Worm (Caenorhabditis elegans): Measurements from ENCODE around the gene C13F10.7.

C13F10.7 gene

ce11 chrV:7234726-7235125 is 11.7 kb upstream of the C13F10.7 start, which contains the start of gene C05C8.5:
TSS of gene C05C8.5 (minus strand) at chrV:7234826.
- no peak for TF ChIP-seq egl-18 (GFP tag; IDR thresholded peaks at IDR 0.05)
- no peak for TF ChIP-seq attf-3 (GFP tag; conservative IDR thresholded peaks at IDR 0.05)
- TF ChIP-seq unc-130 (GFP tag; optimal IDR thresholded peaks at IDR 0.05), result no peak
- TF ChIP-seq rpc-1 (optimal IDR thresholded peaks at IDR 0.05), result no peak
- TF ChIP-seq rpc-1 (tag; optimal IDR thresholded peaks at IDR 0.05), result no peak
- no peak for TF ChIP-seq F10E7.11 (tag; optimal IDR thresholded peaks at IDR 0.05)
- TF ChIP-seq efl-1 (GFP tag; optimal IDR thresholded peaks at IDR 0.05), result no peak
- TF ChIP-seq aptf-3 (GFP tag; IDR thresholded peaks at IDR 0.05), result no peak
- TF ChIP-seq lsy-27 (tag; optimal IDR thresholded peaks at IDR 0.05; ENCODE audit: borderline replicate concordance, insufficient read depth), result no peak
- TF ChIP-seq snpc-1.3 (tag; optimal IDR thresholded peaks at IDR 0.05; ENCODE audit: insufficient read depth), result no peak
- TF ChIP-seq somi-1 (GFP tag; optimal IDR thresholded peaks at IDR 0.05), result no peak
- no peak for TF ChIP-seq ztf-6 (GFP tag; IDR thresholded peaks at IDR 0.05)
- no peak for TF ChIP-seq F49E8.2 (tag; optimal IDR thresholded peaks at IDR 0.05; ENCODE audit: insufficient read depth)
- TF ChIP-seq snpc-4 (GFP tag; optimal IDR thresholded peaks at IDR 0.05), result no peak
- TF ChIP-seq snpc-4 (tag; optimal IDR thresholded peaks at IDR 0.05), result no peak
- TF ChIP-seq tbp1 (GFP tag; optimal IDR thresholded peaks at IDR 0.05), result no peak
- TF ChIP-seq hsf-1 (GFP tag; IDR thresholded peaks at IDR 0.05), result no peak
- no peak for TF ChIP-seq sptf-2 (GFP tag; optimal IDR thresholded peaks at IDR 0.05)
- TF ChIP-seq ceh-40 (GFP tag; IDR thresholded peaks at IDR 0.05), result no peak

DNA sequence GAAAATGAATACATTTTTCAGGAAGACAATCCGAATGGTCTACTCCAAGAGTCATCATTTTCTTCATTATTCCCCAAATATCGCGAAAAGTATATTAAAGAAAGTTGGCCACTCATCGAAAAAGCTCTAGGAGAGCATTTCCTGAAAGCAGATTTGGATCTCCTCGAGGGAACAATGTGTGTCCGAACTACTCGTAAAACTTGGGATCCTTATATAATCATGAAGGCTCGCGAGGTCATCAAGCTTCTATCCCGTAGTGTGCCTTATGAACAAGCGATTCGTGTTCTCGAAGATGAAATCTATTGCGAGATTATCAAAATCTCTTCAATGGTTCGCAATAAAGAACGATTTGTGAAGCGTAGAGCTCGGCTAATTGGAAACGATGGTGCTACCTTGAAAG is 8.5 kb upstream of the C13F10.7 start:
- no peak for TF ChIP-seq F52B5.7 (tag; optimal IDR thresholded peaks at IDR 0.05)
- no peak for TF ChIP-seq F33H1.4 (GFP tag; IDR thresholded peaks at IDR 0.05)
- TF ChIP-seq him-1 (tag; optimal IDR thresholded peaks at IDR 0.05), result no peak
- TF ChIP-seq T26A5.8 (tag; optimal IDR thresholded peaks at IDR 0.05), result no peak
- no peak for TF ChIP-seq xnd-1 (tag; optimal IDR thresholded peaks at IDR 0.05)
- TF ChIP-seq ets-4 (GFP tag; optimal IDR thresholded peaks at IDR 0.05), result no peak
- no peak for TF ChIP-seq dox-1 (GFP tag; IDR thresholded peaks at IDR 0.05)
- no peak for TF ChIP-seq snpc-1.1 (tag; optimal IDR thresholded peaks at IDR 0.05; ENCODE audit: insufficient read depth)
- TF ChIP-seq F10E7.11 (tag; optimal IDR thresholded peaks at IDR 0.05), result no peak
- TF ChIP-seq nhr-90 (tag; optimal IDR thresholded peaks at IDR 0.05), result no peak
- no peak for TF ChIP-seq F49E8.2 (tag; optimal IDR thresholded peaks at IDR 0.05; ENCODE audit: insufficient read depth)

DNA sequence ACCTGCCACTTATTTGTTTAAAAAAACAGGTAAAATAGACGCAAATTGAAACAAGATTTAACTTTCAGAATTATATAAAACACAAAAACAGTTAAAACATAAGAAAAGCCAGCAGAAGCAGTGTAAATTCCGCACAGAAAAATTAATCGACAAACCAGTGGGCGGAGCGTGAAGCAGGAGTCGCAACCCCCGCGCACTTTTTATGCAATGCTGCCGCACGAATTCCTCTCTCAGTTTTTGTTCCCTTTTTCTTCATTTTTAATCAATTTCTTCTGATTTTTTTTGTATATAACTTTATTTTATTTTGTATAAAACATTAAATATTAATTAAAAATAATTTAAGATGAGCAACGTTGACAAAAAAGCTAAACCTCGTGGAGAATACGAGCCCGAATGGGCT is 7.8 kb upstream of the C13F10.7 start, which contains the start of the genes gei-6 and krr-1:
gei-6 (minus strand) TSS at position 2 of the 400 bp plus-strand sequence.
krr-1 (plus strand) TSS at position 344 of the 400 bp plus-strand sequence.
- TF ChIP-seq hmg-20 (GFP tag; IDR thresholded peaks at IDR 0.05), result no peak
- no peak for TF ChIP-seq hlh-12 (tag; optimal IDR thresholded peaks at IDR 0.05)
- TF ChIP-seq dpff-1 (tag; optimal IDR thresholded peaks at IDR 0.05), result no peak
- TF ChIP-seq F33H1.4 (GFP tag; IDR thresholded peaks at IDR 0.05), result no peak
- no peak for TF ChIP-seq him-1 (tag; optimal IDR thresholded peaks at IDR 0.05)
- no peak for TF ChIP-seq unc-62 (GFP tag; optimal IDR thresholded peaks at IDR 0.05)
- TF ChIP-seq ets-4 (GFP tag; optimal IDR thresholded peaks at IDR 0.05), result no peak
- no peak for TF ChIP-seq K12H6.12 (tag; optimal IDR thresholded peaks at IDR 0.05)
- no peak for TF ChIP-seq aptf-3 (GFP tag; IDR thresholded peaks at IDR 0.05)
- no peak for TF ChIP-seq ztf-18 (tag; optimal IDR thresholded peaks at IDR 0.05)
- TF ChIP-seq ccch-3 (GFP tag; optimal IDR thresholded peaks at IDR 0.05), result no peak
- no peak for TF ChIP-seq F22D6.2 (tag; optimal IDR thresholded peaks at IDR 0.05)
- TF ChIP-seq ztf-22 (GFP tag; optimal IDR thresholded peaks at IDR 0.05), result no peak
- no peak for TF ChIP-seq bed-2 (GFP tag; IDR thresholded peaks at IDR 0.05)
- TF ChIP-seq hsf-1 (GFP tag; IDR thresholded peaks at IDR 0.05), result no peak
- no peak for TF ChIP-seq efl-1 (GFP tag; optimal IDR thresholded peaks at IDR 0.05)
- no peak for TF ChIP-seq F57C9.4 (tag; optimal IDR thresholded peaks at IDR 0.05)
- 0 out of 2 replicates have a peak, but pooled peaks have one; percentile 37 for TF ChIP-seq attf-3 (GFP tag; conservative IDR thresholded peaks at IDR 0.05)
- TF ChIP-seq lag-1 (GFP tag; IDR thresholded peaks at IDR 0.05), result no peak
- no peak for TF ChIP-seq Y56A3A.18 (GFP tag; IDR thresholded peaks at IDR 0.05)
- TF ChIP-seq ztf-26 (tag; optimal IDR thresholded peaks at IDR 0.05), result no peak
- TF ChIP-seq F23B12.7 (tag; optimal IDR thresholded peaks at IDR 0.05; ENCODE audit: insufficient read depth), result peak; percentile 73
- TF ChIP-seq C06A6.2 (GFP tag; conservative IDR thresholded peaks at IDR 0.05), result no peak
- TF ChIP-seq B0336.3 (GFP tag; IDR thresholded peaks at IDR 0.05), result no peak
- TF ChIP-seq T26A5.8 (tag; optimal IDR thresholded peaks at IDR 0.05), result no peak
- TF ChIP-seq rcor-1 (GFP tag; IDR thresholded peaks at IDR 0.05), result no peak
- TF ChIP-seq mes-4 (tag; optimal IDR thresholded peaks at IDR 0.05), result no peak

Data from whole organism, young adult.